Worm (Caenorhabditis elegans) whole organism, late embryonic: ENCODE results near the gene F07E5.5.

Source experiments
- C08G9.2 ChIP-seq: sonication (generic microtip); optimal IDR thresholded peaks from 2 replicates; lab custom pipeline; 2016; ENCODE audit warnings: mild to moderate bottlenecking, missing genetic modification characterization, moderate library complexity, missing compliant biosample characterization
- C38D4.7 ChIP-seq: fragments of 200-800 bp; sonication (Bioruptor generic); optimal IDR thresholded peaks from 2 replicates; lab custom pipeline; 2018; ENCODE audit warnings: mild to moderate bottlenecking, missing genetic modification characterization, moderate library complexity, missing compliant biosample characterization
- K02D7.2 ChIP-seq: sonication (generic microtip); optimal IDR thresholded peaks from 2 replicates; lab custom pipeline; 2017; ENCODE audit warnings: mild to moderate bottlenecking, missing genetic modification characterization, missing compliant biosample characterization
- T23F11.4 ChIP-seq: fragments of 200-800 bp; sonication (Bioruptor generic); optimal IDR thresholded peaks from 2 replicates; lab custom pipeline; 2018; ENCODE audit warnings: mild to moderate bottlenecking, missing genetic modification characterization, missing compliant biosample characterization
- ceh-24 ChIP-seq: sonication (generic microtip); optimal IDR thresholded peaks from 2 replicates; lab custom pipeline; 2016; ENCODE audit warnings: mild to moderate bottlenecking, missing genetic modification characterization, missing compliant biosample characterization
- madf-2 ChIP-seq: sonication (generic microtip); optimal IDR thresholded peaks from 2 replicates; lab custom pipeline; 2017; ENCODE audit warnings: missing genetic modification characterization, missing compliant biosample characterization
- nfya-1 ChIP-seq: sonication (generic microtip); optimal IDR thresholded peaks from 2 replicates; lab custom pipeline; 2017; ENCODE audit warnings: missing genetic modification characterization, mild to moderate bottlenecking, missing compliant biosample characterization, antibody characterized with exemption, moderate library complexity
- nhr-11 ChIP-seq: fragments of 150-350 bp; optimal IDR thresholded peaks from 2 replicates; lab custom pipeline; 2014; ENCODE audit warnings: missing biosample characterization, missing genetic modification characterization
- pat-9 ChIP-seq: fragments of 200-800 bp; sonication (Bioruptor generic); optimal IDR thresholded peaks from 2 replicates; lab custom pipeline; 2018; ENCODE audit warnings: mild to moderate bottlenecking, missing genetic modification characterization, moderate library complexity, missing compliant biosample characterization
- rnt-1 ChIP-seq: sonication (generic microtip); optimal IDR thresholded peaks from 2 replicates; lab custom pipeline; 2016; ENCODE audit warnings: missing genetic modification characterization, missing compliant biosample characterization
- tbx-7 ChIP-seq: sonication (generic microtip); optimal IDR thresholded peaks from 2 replicates; lab custom pipeline; 2016; ENCODE audit warnings: missing genotype, missing genetic modification characterization, missing compliant biosample characterization
- zip-5 ChIP-seq: sonication (generic microtip); optimal IDR thresholded peaks from 2 replicates; lab custom pipeline; 2016; ENCODE audit warnings: missing genetic modification characterization, missing compliant biosample characterization

- TF ChIP-seq K02D7.2 (tag; lab: Kevin White, UChicago) (no peak), zip-5 (tag; lab: Kevin White, UChicago) (no peak), T23F11.4 (GFP tag; lab: Kevin White, UChicago) (no peak), rnt-1 (tag; lab: Kevin White, UChicago) (no peak), ceh-24 (no peak), nhr-11 (no peak), C38D4.7 (GFP tag; lab: Kevin White, UChicago) (no peak), C08G9.2 (tag; lab: Kevin White, UChicago) (no peak), madf-2 (no peak), nfya-1 (tag; lab: Kevin White, UChicago) (no peak), tbx-7 (tag; lab: Kevin White, UChicago) (no peak), pat-9 (tag; lab: Kevin White, UChicago) (no peak)
These were observed 34.6 kb upstream of the F07E5.5 start, which contains the start of gene fbxb-37 for ce11 chrII:2093456-2093926.
